Fruit fly (Drosophila melanogaster) whole organism, wandering third instar larva: Measurements from ENCODE around the gene CG14610.

ENCODE experiments used
- Abd-B ChIP-seq: fragments of >200 bp; optimal IDR thresholded peaks from 2 replicates; lab custom pipeline; 2017; ENCODE audit warnings: missing biosample characterization, missing genetic modification characterization
- Dfd ChIP-seq: fragments of >200 bp; optimal IDR thresholded peaks from 2 replicates; lab custom pipeline; 2017; ENCODE audit warnings: missing biosample characterization, missing genetic modification characterization
- GATAd ChIP-seq: sonication (Bioruptor generic); optimal IDR thresholded peaks from 2 replicates; lab custom pipeline; 2016; ENCODE audit warnings: missing biosample characterization, missing genetic modification characterization
- Myc ChIP-seq: fragments of >200 bp; optimal IDR thresholded peaks from 2 replicates; lab custom pipeline; 2017
- dl ChIP-seq, 2 experiments: fragments of 175-275, 200-275 bp in 1 of 2; fragments of 200-275 bp in 1 of 2; sonication (Bioruptor generic); optimal IDR thresholded peaks; lab custom pipeline; 2018; ENCODE audit warnings: mild to moderate bottlenecking in 2 of 2, missing biosample characterization in 2 of 2, missing genetic modification characterization in 2 of 2, moderate library complexity in 2 of 2; ENCODE audit not compliant: partially characterized antibody in 2 of 2, insufficient read depth in 1 of 2
- fru ChIP-seq: fragments of 200-800 bp; sonication (Bioruptor generic); optimal IDR thresholded peaks from 3 replicates; lab custom pipeline; 2016; ENCODE audit warnings: missing biosample characterization, mild to moderate bottlenecking, missing genetic modification characterization
- h ChIP-seq: fragments of 200-800 bp; sonication (Bioruptor generic); optimal IDR thresholded peaks from 3 replicates; lab custom pipeline; 2016; ENCODE audit warnings: missing biosample characterization, mild to moderate bottlenecking, missing genetic modification characterization
- jim ChIP-seq: fragments of 175-275, 200-325 bp; sonication (Bioruptor generic); optimal IDR thresholded peaks from 2 replicates; lab custom pipeline; 2016; ENCODE audit warnings: missing biosample characterization, mild to moderate bottlenecking, missing genetic modification characterization
- pan ChIP-seq: fragments of >200 bp; optimal IDR thresholded peaks from 2 replicates; lab custom pipeline; 2017
- rgr ChIP-seq: fragments of 200-800 bp; sonication (Bioruptor generic); optimal IDR thresholded peaks from 3 replicates; lab custom pipeline; 2016; ENCODE audit warnings: missing biosample characterization, mild to moderate bottlenecking, missing genetic modification characterization
- woc ChIP-seq: sonication (Bioruptor generic); optimal IDR thresholded peaks from 2 replicates; lab custom pipeline; 2016; ENCODE audit warnings: missing biosample characterization, mild to moderate bottlenecking, missing genetic modification characterization

DNA sequence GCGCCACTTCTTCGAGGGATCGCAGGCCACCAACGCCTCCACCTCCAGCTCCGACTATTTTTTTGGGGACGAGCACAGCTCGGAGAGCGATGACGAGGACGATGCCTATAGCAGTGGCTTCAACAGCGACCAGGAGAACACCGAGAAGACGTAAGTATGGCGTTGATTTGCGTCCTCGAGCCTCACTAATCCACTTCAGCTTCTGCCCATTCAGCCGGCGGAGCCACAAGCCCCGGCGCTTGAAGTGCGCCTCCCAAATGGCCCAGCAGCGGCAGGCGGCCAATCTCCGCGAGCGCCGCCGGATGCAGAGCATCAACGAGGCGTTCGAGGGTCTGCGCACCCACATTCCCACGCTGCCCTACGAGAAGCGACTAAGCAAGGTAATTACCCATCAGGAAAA lies 6.9 kb downstream of the CG14610 start:
- TF ChIP-seq fru (no peak), dl (GFP tag; optimal IDR thresholded peaks at IDR 0.05; lab: Kevin White, UChicago; ENCODE audit: insufficient read depth in 1 of 2, partially characterized antibody in 2 of 2) (no peak), Dfd (no peak), rgr (GFP tag; lab: Kevin White, UChicago) (no peak), Myc (lab: Kevin White, UChicago) (no peak), woc (GFP tag; lab: Kevin White, UChicago) (no peak), GATAd (GFP tag; lab: Kevin White, UChicago) (no peak), pan (lab: Kevin White, UChicago) (no peak), Abd-B (GFP tag; lab: Kevin White, UChicago) (no peak), h (no peak), jim (no peak)
